Worm (Caenorhabditis elegans): Measurements from ENCODE around the gene C55C3.3.

DNA sequence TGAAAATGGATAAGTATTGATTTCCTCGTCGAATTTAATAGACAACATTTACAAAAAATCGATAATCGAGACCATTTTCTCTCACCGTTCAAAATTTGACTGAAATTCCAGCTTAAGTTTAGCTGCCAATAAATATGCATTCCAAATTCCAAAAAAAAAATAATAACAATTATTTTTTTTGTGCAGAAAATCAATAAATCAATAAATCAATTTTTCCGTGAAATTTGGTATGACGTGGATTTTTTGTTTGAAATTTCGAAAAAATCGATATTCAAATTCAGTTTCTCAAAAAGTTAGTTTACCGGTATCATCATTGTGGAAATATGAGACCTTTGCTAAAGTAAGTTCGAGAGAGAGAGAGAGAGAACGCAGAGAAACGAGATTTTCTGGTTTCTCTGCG, at the start of gene C55C3.3:
- TF ChIP-seq nhr-12 (tag; optimal IDR thresholded peaks at IDR 0.05) = no peak
- no peak for TF ChIP-seq unc-62 (GFP tag; optimal IDR thresholded peaks at IDR 0.05)
- TF ChIP-seq ZK546.5 (tag; optimal IDR thresholded peaks at IDR 0.05) = no peak
- no peak for TF ChIP-seq ama-1 (optimal IDR thresholded peaks at IDR 0.05)
- no peak for TF ChIP-seq ztf-11 (tag; optimal IDR thresholded peaks at IDR 0.05)
- no peak for TF ChIP-seq aly-2 (tag; optimal IDR thresholded peaks at IDR 0.05)
- no peak for TF ChIP-seq elt-1 (tag; optimal IDR thresholded peaks at IDR 0.05)
- TF ChIP-seq ztf-4 (tag; optimal IDR thresholded peaks at IDR 0.05) = no peak
- TF ChIP-seq nhr-77 (tag; optimal IDR thresholded peaks at IDR 0.05) = no peak
- TF ChIP-seq ceh-82 (tag; optimal IDR thresholded peaks at IDR 0.05) = no peak
- no peak for TF ChIP-seq skn-1 (tag; optimal IDR thresholded peaks at IDR 0.05)
- no peak for TF ChIP-seq nhr-23 (tag; optimal IDR thresholded peaks at IDR 0.05)
- no peak for TF ChIP-seq nhr-237 (tag; optimal IDR thresholded peaks at IDR 0.05)
